Worm (Caenorhabditis elegans) whole organism, L2 larva: Measurements from ENCODE around the gene C29F7.10.
"Not testable (repeated sequence)": the region's sequence is repeated elsewhere in the genome, so short reads cannot be mapped to it uniquely, and the experiment has no call there.

Experiments
- C34F6.9 ChIP-seq: fragments of 150-350 bp; optimal IDR thresholded peaks from 2 replicates; lab custom pipeline; 2014; ENCODE audit warnings: missing biosample characterization, missing genetic modification characterization
- F13H6.1 ChIP-seq: sonication (generic microtip); optimal IDR thresholded peaks from 2 replicates; lab custom pipeline; 2016; ENCODE audit warnings: missing genetic modification characterization, missing compliant biosample characterization
- R02D3.7 ChIP-seq: fragments of 150-350 bp; optimal IDR thresholded peaks from 2 replicates; lab custom pipeline; 2014; ENCODE audit warnings: missing biosample characterization, missing genetic modification characterization
- Y55F3AM.14 ChIP-seq: fragments of 200-800 bp; sonication (Bioruptor generic); optimal IDR thresholded peaks from 2 replicates; lab custom pipeline; 2018; ENCODE audit warnings: mild to moderate bottlenecking, missing genetic modification characterization, missing compliant biosample characterization
- ZK546.5 ChIP-seq: sonication (generic microtip); optimal IDR thresholded peaks from 2 replicates; lab custom pipeline; 2017; ENCODE audit warnings: missing biosample characterization, missing genetic modification characterization
- blmp-1 ChIP-seq: sonication (generic microtip); optimal IDR thresholded peaks from 2 replicates; lab custom pipeline; 2017; ENCODE audit warnings: missing genetic modification characterization, mild to moderate bottlenecking, missing compliant biosample characterization, antibody characterized with exemption, moderate library complexity; ENCODE audit not compliant: insufficient read depth
- ceh-82 ChIP-seq: fragments of 150-350 bp; optimal IDR thresholded peaks from 2 replicates; lab custom pipeline; 2014; ENCODE audit warnings: missing biosample characterization, missing genetic modification characterization
- crh-2 ChIP-seq: sonication (generic microtip); optimal IDR thresholded peaks from 2 replicates; lab custom pipeline; 2017; ENCODE audit warnings: missing biosample characterization, missing genetic modification characterization
- dmd-4 ChIP-seq: sonication (generic microtip); optimal IDR thresholded peaks from 2 replicates; lab custom pipeline; 2017; ENCODE audit warnings: missing biosample characterization, missing genetic modification characterization
- egl-27 ChIP-seq: sonication (generic microtip); optimal IDR thresholded peaks from 3 replicates; lab custom pipeline; 2017; ENCODE audit warnings: missing biosample characterization, missing genetic modification reagents, missing genetic modification characterization
- elt-3 ChIP-seq: sonication (generic microtip); optimal IDR thresholded peaks from 2 replicates; lab custom pipeline; 2017; ENCODE audit warnings: missing biosample characterization, missing genetic modification characterization
- fos-1 ChIP-seq: fragments of 150-350 bp; optimal IDR thresholded peaks from 2 replicates; lab custom pipeline; 2014; ENCODE audit warnings: missing biosample characterization, missing genetic modification characterization
- lin-11 ChIP-seq: fragments of 150-350 bp; sonication (generic microtip); optimal IDR thresholded peaks from 2 replicates; lab custom pipeline; 2014; ENCODE audit warnings: missing biosample characterization, missing genetic modification characterization, inconsistent platforms, mixed read lengths
- lin-13 ChIP-seq: fragments of 150-350 bp; optimal IDR thresholded peaks from 2 replicates; lab custom pipeline; 2014; ENCODE audit warnings: missing biosample characterization, missing genetic modification reagents, missing genetic modification characterization
- lin-39 ChIP-seq: fragments of 150-350 bp; optimal IDR thresholded peaks from 2 replicates; lab custom pipeline; 2014; ENCODE audit warnings: missing biosample characterization, missing genetic modification reagents, missing genetic modification characterization
- lsy-2 ChIP-seq, 2 experiments: fragments of 150-350 bp in 1 of 2; sonication (generic microtip) in 1 of 2; optimal IDR thresholded peaks; 2 replicates each; lab custom pipeline; 2014 to 2017; ENCODE audit warnings: missing biosample characterization in 2 of 2, missing genetic modification characterization in 2 of 2
- mbf-1 ChIP-seq: sonication (generic microtip); optimal IDR thresholded peaks from 2 replicates; lab custom pipeline; 2017; ENCODE audit warnings: missing biosample characterization, missing genetic modification characterization
- mdl-1 ChIP-seq, 2 experiments: fragments of 150-350 bp in 1 of 2; sonication (generic microtip) in 1 of 2; optimal IDR thresholded peaks; 2 replicates each; lab custom pipeline; 2017; ENCODE audit warnings: missing biosample characterization in 2 of 2, missing genetic modification characterization in 2 of 2
- nhr-11 ChIP-seq: fragments of 150-350 bp; optimal IDR thresholded peaks from 2 replicates; lab custom pipeline; 2014; ENCODE audit warnings: missing biosample characterization, missing genetic modification characterization
- nhr-12 ChIP-seq: fragments of 150-350 bp; optimal IDR thresholded peaks from 2 replicates; lab custom pipeline; 2014; ENCODE audit warnings: missing biosample characterization, missing genetic modification characterization
- nhr-129 ChIP-seq: fragments of 150-350 bp; optimal IDR thresholded peaks from 2 replicates; lab custom pipeline; 2014; ENCODE audit warnings: missing biosample characterization, missing genetic modification characterization
- nhr-21 ChIP-seq: fragments of 150-350 bp; optimal IDR thresholded peaks from 2 replicates; lab custom pipeline; 2014; ENCODE audit warnings: missing biosample characterization, missing genetic modification characterization
- nhr-237 ChIP-seq: fragments of 150-350 bp; optimal IDR thresholded peaks from 2 replicates; lab custom pipeline; 2014; ENCODE audit warnings: missing biosample characterization, missing genetic modification characterization
- nhr-25 ChIP-seq: fragments of 150-350 bp; sonication (generic microtip); optimal IDR thresholded peaks from 3 replicates; lab custom pipeline; 2014; ENCODE audit warnings: missing biosample characterization, missing genetic modification characterization
- nhr-6 ChIP-seq: fragments of 150-350 bp; optimal IDR thresholded peaks from 2 replicates; lab custom pipeline; 2014; ENCODE audit warnings: missing biosample characterization, missing genetic modification characterization
- nhr-77 ChIP-seq: fragments of 150-350 bp; optimal IDR thresholded peaks from 2 replicates; lab custom pipeline; 2014; ENCODE audit warnings: missing biosample characterization, missing genetic modification characterization
- peb-1 ChIP-seq: fragments of 150-350 bp; optimal IDR thresholded peaks from 2 replicates; lab custom pipeline; 2014; ENCODE audit warnings: missing biosample characterization, missing genetic modification characterization
- skn-1 ChIP-seq: sonication (generic microtip); optimal IDR thresholded peaks from 2 replicates; lab custom pipeline; 2017; ENCODE audit warnings: missing biosample characterization, missing genetic modification characterization
- sma-3 ChIP-seq: sonication (generic microtip); optimal IDR thresholded peaks from 2 replicates; lab custom pipeline; 2016; ENCODE audit warnings: missing genetic modification reagents, missing genetic modification characterization, missing compliant biosample characterization
- sma-9 ChIP-seq, 2 experiments: fragments of 150-350 bp in 1 of 2; sonication (generic microtip) in 1 of 2; optimal IDR thresholded peaks; 2 replicates each; lab custom pipeline; 2014 to 2016; ENCODE audit warnings: missing genetic modification characterization in 2 of 2, mild to moderate bottlenecking in 1 of 2, missing biosample characterization in 1 of 2, missing compliant biosample characterization in 1 of 2, missing genetic modification reagents in 1 of 2, moderate library complexity in 1 of 2
- snpc-4 ChIP-seq: fragments of 150-350 bp; optimal IDR thresholded peaks from 2 replicates; lab custom pipeline; 2014; ENCODE audit warnings: missing biosample characterization, missing genetic modification characterization
- unc-55 ChIP-seq: fragments of 150-350 bp; sonication (generic microtip); optimal IDR thresholded peaks from 3 replicates; lab custom pipeline; 2014; ENCODE audit warnings: missing biosample characterization, missing genetic modification reagents, missing genetic modification characterization
- zag-1 ChIP-seq: fragments of 150-350 bp; optimal IDR thresholded peaks from 2 replicates; lab custom pipeline; 2014; ENCODE audit warnings: missing biosample characterization, missing genetic modification characterization
- ztf-1 ChIP-seq: fragments of 200-800 bp; sonication (Bioruptor generic); conservative IDR thresholded peaks from 2 replicates; pipeline ENCODE4 v1.3.6; 2022; ENCODE audit warnings: missing genetic modification characterization, missing compliant biosample characterization
- ztf-4 ChIP-seq: fragments of 150-350 bp; optimal IDR thresholded peaks from 2 replicates; lab custom pipeline; 2014; ENCODE audit warnings: missing biosample characterization, missing genetic modification characterization

Gene C29F7.10

ce11 chrX:13462519-13462918 is 31.2 kb upstream of the C29F7.10 start, which contains the start of gene F02D10.3:
TSS of gene F02D10.3 (minus strand) at chrX:13462619.
- no peak for TF ChIP-seq sma-3 (GFP tag; lab: Kevin White, UChicago)
- no peak for TF ChIP-seq ceh-82 (tag; lab: Kevin White, UChicago)
- no peak for TF ChIP-seq ZK546.5 (tag; lab: Kevin White, UChicago)
- TF ChIP-seq R02D3.7 (tag; lab: Kevin White, UChicago), result no peak
- no peak for TF ChIP-seq lin-39 (tag; lab: Kevin White, UChicago)
- TF ChIP-seq ztf-4 (tag; lab: Kevin White, UChicago), result no peak
- TF ChIP-seq nhr-12 (tag; lab: Kevin White, UChicago), result no peak
- TF ChIP-seq nhr-77 (tag; lab: Kevin White, UChicago), result no peak
- no peak for TF ChIP-seq nhr-21 (tag; lab: Kevin White, UChicago)
- TF ChIP-seq mbf-1 (tag; lab: Kevin White, UChicago), result no peak
- no peak for TF ChIP-seq skn-1 (tag; lab: Kevin White, UChicago)
- TF ChIP-seq F13H6.1, result no peak
- TF ChIP-seq nhr-237, result no peak
- TF ChIP-seq ztf-1 (GFP tag; lab: Robert Waterston, UW), result no peak
- TF ChIP-seq fos-1, result no peak
- TF ChIP-seq egl-27 (tag; lab: Kevin White, UChicago), result no peak

DNA sequence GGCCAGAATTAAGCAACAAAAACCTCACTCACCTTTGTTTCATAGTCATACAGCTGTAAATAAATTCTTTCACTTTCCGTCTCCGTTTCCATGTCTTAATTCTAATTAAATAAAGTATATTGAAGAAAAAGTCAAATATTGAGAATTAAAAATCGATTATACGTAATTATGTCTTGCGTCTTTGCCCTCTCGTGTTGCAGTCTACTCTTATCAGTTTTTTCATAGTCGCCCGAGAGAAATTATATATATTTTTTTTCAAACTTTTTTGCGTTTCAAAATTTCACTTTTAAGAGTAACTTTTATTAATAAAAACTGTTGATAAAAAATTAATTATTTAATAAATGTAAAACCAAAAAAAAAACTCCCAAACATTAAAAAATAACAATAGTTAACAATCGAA is 25.2 kb upstream of the C29F7.10 start, which contains the start of gene flr-1:
flr-1 (minus strand) TSS at position 101 of the 400 bp plus-strand sequence.
- no peak for TF ChIP-seq lin-39 (tag; lab: Kevin White, UChicago)
- no peak for TF ChIP-seq sma-3 (GFP tag; lab: Kevin White, UChicago)
- TF ChIP-seq ztf-1 (GFP tag; lab: Robert Waterston, UW), result no peak
- TF ChIP-seq nhr-11 (tag; lab: Kevin White, UChicago), result no peak
- TF ChIP-seq elt-3 (tag; lab: Kevin White, UChicago), result no peak
- TF ChIP-seq nhr-25, result no peak
- TF ChIP-seq fos-1, result no peak
- TF ChIP-seq nhr-77 (tag; lab: Kevin White, UChicago), result no peak
- TF ChIP-seq, all 48 proteins: peak for 0

DNA sequence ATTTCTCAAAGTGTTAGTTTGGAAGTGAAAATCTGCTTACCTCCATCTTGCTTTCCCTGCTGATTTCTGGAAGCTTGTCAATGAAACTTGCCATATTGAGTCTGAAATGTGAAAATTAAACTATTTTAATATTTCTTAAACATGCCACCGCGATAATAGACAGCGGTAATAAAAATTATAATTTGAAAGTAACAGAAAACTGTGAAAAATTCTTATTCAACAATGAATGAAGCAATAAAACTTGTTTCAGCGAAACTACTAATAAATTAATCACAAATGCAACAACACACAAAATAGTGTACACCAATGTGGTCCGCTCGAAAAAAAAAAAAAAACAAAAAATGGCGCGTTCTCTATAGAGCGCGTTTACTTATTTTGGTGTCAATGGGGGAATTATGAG is 20.3 kb upstream of the C29F7.10 start, which contains the start of gene F02D10.6:
F02D10.6 (minus strand) TSS at position 101 of the 400 bp plus-strand sequence.
- no peak for TF ChIP-seq elt-3 (tag; lab: Kevin White, UChicago)
- TF ChIP-seq, all 48 proteins: peak for 0

DNA sequence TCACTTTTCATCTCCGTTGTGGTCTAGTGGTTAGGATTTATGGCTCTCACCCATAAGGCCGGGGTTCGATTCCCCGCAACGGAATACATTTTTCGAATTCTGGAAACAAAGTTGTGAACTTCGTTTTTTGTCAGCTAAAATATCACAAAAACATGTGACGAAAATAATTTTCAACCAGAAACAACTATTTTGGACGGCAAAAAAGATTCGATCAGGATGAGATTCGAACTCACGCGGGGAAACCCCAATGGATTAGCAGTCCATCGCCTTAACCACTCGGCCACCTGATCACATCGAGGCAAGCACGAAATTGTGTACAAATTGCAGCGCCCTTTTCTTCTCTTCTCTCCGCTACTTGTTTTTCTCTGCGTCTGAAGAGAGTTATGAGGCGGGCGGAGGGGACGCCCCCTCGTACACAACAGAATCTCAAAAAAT is 17.4 kb upstream of the C29F7.10 start:
- TF ChIP-seq Y55F3AM.14 (GFP tag; lab: Kevin White, UChicago) (peak; percentile 40), fos-1 (peak; percentile 42), nhr-21 (tag; lab: Kevin White, UChicago) (peak; percentile 70), lin-11 (tag; lab: Kevin White, UChicago) (peak; percentile 47), nhr-129 (peak; percentile 79), sma-3 (GFP tag; lab: Kevin White, UChicago) (peak; percentile 71), sma-9 (GFP tag; optimal IDR thresholded peaks at IDR 0.05; lab: Kevin White, UChicago) (peak; percentile 71), unc-55 (peak; percentile 59), lin-13 (GFP tag; lab: Kevin White, UChicago) (peak; percentile 47), lsy-2 (tag; optimal IDR thresholded peaks at IDR 0.05; lab: Kevin White, UChicago) (peak; percentile 20 to 52), C34F6.9 (peak; percentile 49), mdl-1 (tag; optimal IDR thresholded peaks at IDR 0.05; lab: Kevin White, UChicago) (peak in 1 of 2 experiments; percentile 54), nhr-6 (tag; lab: Kevin White, UChicago) (peak; percentile 3), crh-2 (tag; lab: Kevin White, UChicago) (peak; percentile 57), zag-1 (tag; lab: Kevin White, UChicago) (peak; percentile 51), F13H6.1 (peak; percentile 46), egl-27 (tag; lab: Kevin White, UChicago) (peak; percentile 20)
- TF ChIP-seq sma-9 (tag; optimal IDR thresholded peaks at IDR 0.05; lab: Kevin White, UChicago), result not testable (repeated sequence)

DNA sequence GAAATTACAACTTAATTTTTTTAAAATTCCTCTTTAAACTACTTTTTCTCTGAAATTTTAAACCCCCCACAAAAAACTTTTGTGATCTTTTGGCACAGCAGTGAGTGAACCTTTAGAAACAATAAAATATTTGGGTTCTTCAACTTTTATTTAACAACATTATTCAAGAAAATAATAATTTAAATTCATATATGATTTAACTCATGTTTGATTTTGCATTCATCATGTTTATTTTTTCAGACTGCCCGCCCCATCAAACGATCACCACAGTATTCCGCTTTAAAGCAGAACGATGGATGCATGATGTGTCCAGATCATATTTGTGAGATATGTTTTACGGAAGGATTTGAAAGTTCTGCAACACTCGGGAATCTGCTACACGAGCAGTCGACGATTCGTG is 15.1 kb upstream of the C29F7.10 start, which contains the start of gene set-8:
set-8 (plus strand) TSS at position 301 of the 400 bp plus-strand sequence.
- TF ChIP-seq nhr-25, result no peak
- no peak for TF ChIP-seq ztf-4 (tag; lab: Kevin White, UChicago)
- no peak for TF ChIP-seq blmp-1 (tag; lab: Kevin White, UChicago)
- no peak for TF ChIP-seq nhr-6 (tag; lab: Kevin White, UChicago)
- TF ChIP-seq ZK546.5 (tag; lab: Kevin White, UChicago), result no peak
- no peak for TF ChIP-seq peb-1 (tag; lab: Kevin White, UChicago)
- no peak for TF ChIP-seq dmd-4
- no peak for TF ChIP-seq Y55F3AM.14 (GFP tag; lab: Kevin White, UChicago)
- TF ChIP-seq nhr-11 (tag; lab: Kevin White, UChicago), result no peak
- TF ChIP-seq snpc-4 (tag; lab: Kevin White, UChicago), result no peak
- no peak for TF ChIP-seq lin-11 (tag; lab: Kevin White, UChicago)
- no peak for TF ChIP-seq R02D3.7 (tag; lab: Kevin White, UChicago)
- no peak for TF ChIP-seq skn-1 (tag; lab: Kevin White, UChicago)
